Worm (Caenorhabditis elegans): ENCODE measurements around the gene F55A11.1.

F55A11.1 gene

ce11 chrV:11770053-11770517 lies 5.9 kb upstream of the F55A11.1 start, which contains the start of gene F55A11.4:
Gene F55A11.4, plus strand, starts transcription at chrV:11770467.
- TF ChIP-seq lsy-2 (tag; optimal IDR thresholded peaks at IDR 0.05) (peak in 1 of 2 experiments; percentile 29), dpl-1 (GFP tag; optimal IDR thresholded peaks at IDR 0.05) (peak; percentile 27 to 48 (median 46)), efl-1 (optimal IDR thresholded peaks at IDR 0.05) (peak in 1 of 2 experiments; percentile 42), efl-1 (GFP tag; optimal IDR thresholded peaks at IDR 0.05 in 1 of 2) (peak; percentile 50 to 92), blmp-1 (tag; optimal IDR thresholded peaks at IDR 0.05) (peak; percentile 35), lin-15B (tag; optimal IDR thresholded peaks at IDR 0.05) (no peak), Y116A8C.19 (tag; optimal IDR thresholded peaks at IDR 0.05; ENCODE audit: borderline replicate concordance) (no peak), nhr-77 (tag; optimal IDR thresholded peaks at IDR 0.05) (no peak), tbx-2 (tag; optimal IDR thresholded peaks at IDR 0.05) (no peak), nhr-71 (tag; optimal IDR thresholded peaks at IDR 0.05) (peak; percentile 9), nhr-76 (tag; optimal IDR thresholded peaks at IDR 0.05) (no peak), lin-39 (tag; optimal IDR thresholded peaks at IDR 0.05) (no peak), elt-2 (tag; optimal IDR thresholded peaks at IDR 0.05) (no peak), sptf-1 (tag; optimal IDR thresholded peaks at IDR 0.05) (no peak), lin-35 (GFP tag; optimal IDR thresholded peaks at IDR 0.05) (peak in 1 of 2 experiments; percentile 43), nhr-85 (tag) (peak; percentile 52), hpl-2 (GFP tag; optimal IDR thresholded peaks at IDR 0.05) (no peak), ces-1 (GFP tag; optimal IDR thresholded peaks at IDR 0.05) (no peak), lir-3 (tag; optimal IDR thresholded peaks at IDR 0.05; ENCODE audit: poor library complexity) (no peak), dsc-1 (tag; optimal IDR thresholded peaks at IDR 0.05) (no peak), snpc-4 (tag; optimal IDR thresholded peaks at IDR 0.05) (no peak), fkh-10 (GFP tag; optimal IDR thresholded peaks at IDR 0.05) (no peak), nhr-12 (tag; optimal IDR thresholded peaks at IDR 0.05) (no peak)

DNA sequence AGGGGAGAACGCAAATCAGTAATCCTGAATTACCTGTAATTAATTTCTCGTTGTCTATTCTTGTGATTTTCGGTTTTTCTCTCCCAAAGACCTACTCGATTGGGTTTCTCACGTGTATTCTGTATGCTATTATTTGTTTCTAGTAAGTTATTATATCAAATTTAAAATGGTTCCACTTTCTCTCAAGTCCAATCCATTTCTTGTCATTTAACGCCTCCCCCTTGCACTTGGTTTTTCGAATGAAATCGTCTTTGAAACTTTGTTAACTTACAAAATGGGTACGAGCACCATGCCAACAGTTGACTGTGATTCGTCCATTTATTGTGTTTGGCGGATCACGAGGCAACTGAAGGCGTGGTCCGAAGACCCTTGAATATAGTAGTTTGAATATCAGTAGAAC lies 5.5 kb upstream of the F55A11.1 start:
- TF ChIP-seq efl-1 (optimal IDR thresholded peaks at IDR 0.05) (no peak), efl-1 (GFP tag; optimal IDR thresholded peaks at IDR 0.05 in 1 of 2) (peak in 1 of 2 experiments; percentile 56), aha-1 (tag; optimal IDR thresholded peaks at IDR 0.05) (no peak)

DNA sequence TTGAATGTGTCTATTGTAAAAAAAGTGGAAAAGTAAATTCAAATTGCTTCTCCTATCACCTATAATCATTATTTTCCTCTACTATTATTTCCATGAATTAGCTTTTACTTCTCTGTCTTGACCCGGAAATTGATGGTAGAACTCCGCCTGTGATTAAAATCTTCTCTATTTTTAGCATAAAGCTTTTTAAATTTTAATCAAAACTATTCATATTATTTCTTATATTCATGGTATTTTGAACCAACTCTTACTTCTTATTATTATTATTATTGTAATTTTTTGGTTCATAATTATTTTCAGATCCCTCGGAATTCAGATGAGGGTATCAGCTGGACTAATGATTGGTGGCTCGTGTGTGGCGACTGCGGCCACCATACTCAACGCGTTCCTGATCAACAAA lies 2.8 kb upstream of the F55A11.1 start, which contains the start of gene sel-11:
TSS of gene sel-11 (plus strand) at position 301 of the 400 bp plus-strand sequence.
- TF ChIP-seq blmp-1 (tag; optimal IDR thresholded peaks at IDR 0.05): no peak
- no peak for TF ChIP-seq mep-1 (tag; optimal IDR thresholded peaks at IDR 0.05)
- TF ChIP-seq dpl-1 (GFP tag; optimal IDR thresholded peaks at IDR 0.05): no peak
- TF ChIP-seq Y116A8C.19 (tag; optimal IDR thresholded peaks at IDR 0.05; ENCODE audit: borderline replicate concordance): no peak
- no peak for TF ChIP-seq lin-35 (GFP tag; optimal IDR thresholded peaks at IDR 0.05)
- TF ChIP-seq nhr-28 (tag; optimal IDR thresholded peaks at IDR 0.05): no peak
- TF ChIP-seq grh-1 (GFP tag; IDR thresholded peaks at IDR 0.05): no peak
- TF ChIP-seq snu-23 (GFP tag; optimal IDR thresholded peaks at IDR 0.05): no peak
- TF ChIP-seq fos-1 (tag; optimal IDR thresholded peaks at IDR 0.05): no peak
- no peak for TF ChIP-seq xbp-1 (tag; optimal IDR thresholded peaks at IDR 0.05)
- no peak for TF ChIP-seq ceh-90 (tag; optimal IDR thresholded peaks at IDR 0.05)
- TF ChIP-seq hpl-2 (GFP tag; optimal IDR thresholded peaks at IDR 0.05): no peak
- no peak for TF ChIP-seq elt-2 (tag; optimal IDR thresholded peaks at IDR 0.05)
- no peak for TF ChIP-seq snpc-4 (tag; optimal IDR thresholded peaks at IDR 0.05)

- peak in 1 of 2 experiments; percentile 28 for TF ChIP-seq lsy-2 (tag; optimal IDR thresholded peaks at IDR 0.05)
- TF ChIP-seq isw-1 (GFP tag; IDR thresholded peaks at IDR 0.05): no peak
- TF ChIP-seq ces-1 (GFP tag; optimal IDR thresholded peaks at IDR 0.05): no peak
- TF ChIP-seq hlh-4 (tag; optimal IDR thresholded peaks at IDR 0.05): no peak
Measured at ce11 chrV:11762863-11763262, 1.3 kb downstream of the F55A11.1 start, which contains the start of gene T04F3.4. Gene T04F3.4, minus strand, starts transcription at chrV:11763049.

- TF ChIP-seq tbx-2 (tag; optimal IDR thresholded peaks at IDR 0.05): no peak
- TF ChIP-seq ces-1 (GFP tag; optimal IDR thresholded peaks at IDR 0.05): no peak
- TF ChIP-seq lsy-2 (tag; optimal IDR thresholded peaks at IDR 0.05): no peak
- TF ChIP-seq F16B12.6 (tag; optimal IDR thresholded peaks at IDR 0.05): no peak
- no peak for TF ChIP-seq ceh-63 (GFP tag; optimal IDR thresholded peaks at IDR 0.05)
- TF ChIP-seq mep-1 (tag; optimal IDR thresholded peaks at IDR 0.05): no peak
- TF ChIP-seq lin-14 (GFP tag; optimal IDR thresholded peaks at IDR 0.05): no peak
- TF ChIP-seq mab-9 (GFP tag; IDR thresholded peaks at IDR 0.05): no peak
- no peak for TF ChIP-seq ceh-88 (GFP tag; IDR thresholded peaks at IDR 0.05)
- TF ChIP-seq hlh-4 (tag; optimal IDR thresholded peaks at IDR 0.05): no peak
- TF ChIP-seq vab-15 (tag; optimal IDR thresholded peaks at IDR 0.05): no peak
- no peak for TF ChIP-seq fkh-4 (tag; optimal IDR thresholded peaks at IDR 0.05; ENCODE audit: borderline replicate concordance)
- no peak for TF ChIP-seq egl-13 (tag; optimal IDR thresholded peaks at IDR 0.05)
Measured at ce11 chrV:11760371-11760770, 3.8 kb downstream of the F55A11.1 start, which contains the start of gene T04F3.5. Gene T04F3.5, plus strand, starts transcription at chrV:11760671.

Data from whole organism, L1 larva.